Fruit fly (Drosophila melanogaster) whole organism, embryonic: ENCODE data around the gene CG7841.

ENCODE experiments used
- Abd-B ChIP-seq: fragments of 200-800 bp; sonication (Bioruptor generic); optimal IDR thresholded peaks from 2 replicates; lab custom pipeline; 2018; ENCODE audit warnings: missing biosample characterization, mild to moderate bottlenecking, missing genetic modification characterization, moderate library complexity
- CG13123 ChIP-seq: fragments of 200-800 bp; sonication (Bioruptor generic); optimal IDR thresholded peaks from 2 replicates; lab custom pipeline; 2016; ENCODE audit warnings: missing biosample characterization, missing genetic modification characterization
- CG17612 ChIP-seq: fragments of 200-800 bp; sonication (Bioruptor generic); IDR thresholded peaks from 2 replicates; pipeline ENCODE4 v1.3.6; 2022; ENCODE audit warnings: missing biosample characterization, missing genetic modification characterization
- CG7963 ChIP-seq: fragments of 200-800 bp; sonication (Bioruptor generic); IDR thresholded peaks from 3 replicates; pipeline ENCODE4 v1.3.6; 2022; ENCODE audit warnings: missing biosample characterization, missing genetic modification characterization; ENCODE audit not compliant: partially characterized antibody
- D ChIP-seq, 2 experiments: fragments of 200-800 bp in 1 of 2; fragments of >200 bp in 1 of 2; sonication (Bioruptor generic) in 1 of 2; optimal IDR thresholded peaks; 2 replicates in 1 of 2; 3 replicates in 1 of 2; lab custom pipeline; 2017; ENCODE audit warnings: mild to moderate bottlenecking in 1 of 2, missing biosample characterization in 1 of 2, missing genetic modification characterization in 1 of 2, missing genetic modification reagents in 1 of 2
- Hr39 ChIP-seq: fragments of >200 bp; optimal IDR thresholded peaks from 2 replicates; lab custom pipeline; 2017
- Side ChIP-seq: fragments of 200-800 bp; sonication (Bioruptor generic); optimal IDR thresholded peaks from 2 replicates; lab custom pipeline; 2016; ENCODE audit warnings: missing biosample characterization, missing genetic modification characterization
- abd-A ChIP-seq: fragments of 200-800 bp; sonication (Bioruptor generic); optimal IDR thresholded peaks from 3 replicates; lab custom pipeline; 2019; ENCODE audit warnings: missing biosample characterization, mild to moderate bottlenecking, missing genetic modification characterization, moderate library complexity
- lola ChIP-seq, 3 experiments: fragments of >200 bp in 2 of 3; fragments of 200-800 bp in 1 of 3; sonication (Bioruptor generic) in 1 of 3; optimal IDR thresholded peaks; 2 replicates each; lab custom pipeline; 2017 to 2019; ENCODE audit warnings: missing biosample characterization in 3 of 3, missing genetic modification characterization in 3 of 3, mild to moderate bottlenecking in 1 of 3, moderate library complexity in 1 of 3

DNA sequence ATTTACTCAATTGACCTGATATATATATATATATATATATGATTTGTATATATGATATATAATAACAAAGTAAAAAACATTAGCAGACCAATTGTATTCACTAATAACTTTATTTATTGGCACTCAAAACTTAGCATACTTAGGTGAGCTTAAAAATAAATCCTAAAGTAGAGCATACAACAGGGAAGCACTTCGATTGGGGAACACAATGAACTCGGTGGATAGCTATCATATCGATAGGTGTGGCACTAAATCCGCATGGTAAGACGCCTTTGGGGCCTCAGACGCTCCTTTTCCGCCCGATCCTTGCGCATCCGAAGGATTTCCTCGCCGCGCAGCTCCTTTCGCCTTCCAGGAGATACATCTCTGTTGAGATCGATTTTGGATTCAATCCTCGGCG lies 8.4 kb upstream of the CG7841 start:
- TF ChIP-seq abd-A (tag; lab: Kevin White, UChicago) (no peak), lola (GFP tag; optimal IDR thresholded peaks at IDR 0.05; lab: Kevin White, UChicago) (peak in 1 of 3 experiments; percentile 57), CG13123 (no peak), Side (GFP tag; lab: Kevin White, UChicago) (no peak), Abd-B (GFP tag; lab: Kevin White, UChicago) (no peak), CG17612 (GFP tag; lab: Robert Waterston, UW) (no peak), D (optimal IDR thresholded peaks at IDR 0.05; lab: Kevin White, UChicago) (no peak), D (GFP tag; optimal IDR thresholded peaks at IDR 0.05; lab: Kevin White, UChicago) (no peak), Hr39 (lab: Kevin White, UChicago) (no peak), CG7963 (no peak)
